Worm (Caenorhabditis elegans): ENCODE results near the gene tbx-38.
A peak's percentile ranks its signal among the peaks of the same experiment; 100 is the strongest.

Gene tbx-38

ce11 chrIII:11746718-11747117 is 39.1 kb downstream of the tbx-38 start, which contains the start of gene mrt-2 (continued):
- TF ChIP-seq hmg-20 (GFP tag; IDR thresholded peaks at IDR 0.05), result 0 out of 2 replicates have a peak, but pooled peaks have one; percentile 41
- no peak for TF ChIP-seq mes-4 (tag; optimal IDR thresholded peaks at IDR 0.05)
- TF ChIP-seq ets-4 (GFP tag; optimal IDR thresholded peaks at IDR 0.05), result no peak

- TF ChIP-seq hlh-26 (GFP tag; conservative IDR thresholded peaks at IDR 0.05) (no peak), fkh-3 (tag; optimal IDR thresholded peaks at IDR 0.05) (no peak), ceh-100 (GFP tag; IDR thresholded peaks at IDR 0.05) (no peak), snpc-1.1 (tag; optimal IDR thresholded peaks at IDR 0.05; ENCODE audit: insufficient read depth) (no peak), pha-4 (tag; optimal IDR thresholded peaks at IDR 0.05) (no peak), B0035.1 (tag; optimal IDR thresholded peaks at IDR 0.05) (no peak), ceh-91 (GFP tag; IDR thresholded peaks at IDR 0.05) (no peak)
Measured at ce11 chrIII:11742191-11742590, 43.7 kb downstream of the tbx-38 start.

- TF ChIP-seq C17E4.6 (GFP tag; IDR thresholded peaks at IDR 0.05) (no peak), tbp1 (GFP tag; optimal IDR thresholded peaks at IDR 0.05) (no peak), ztf-22 (GFP tag; optimal IDR thresholded peaks at IDR 0.05) (no peak), egl-44 (GFP tag; IDR thresholded peaks at IDR 0.05) (no peak), mel-28 (tag; optimal IDR thresholded peaks at IDR 0.05; ENCODE audit: borderline replicate concordance) (no peak), ZK185.1 (tag; optimal IDR thresholded peaks at IDR 0.05; ENCODE audit: poor library complexity, severe bottlenecking) (no peak), fkh-3 (tag; optimal IDR thresholded peaks at IDR 0.05) (no peak), unc-62 (GFP tag; optimal IDR thresholded peaks at IDR 0.05) (no peak), sdz-38 (tag; optimal IDR thresholded peaks at IDR 0.05) (no peak), rec-8 (tag; optimal IDR thresholded peaks at IDR 0.05) (no peak), ceh-40 (GFP tag; IDR thresholded peaks at IDR 0.05) (no peak), F57C9.4 (tag; optimal IDR thresholded peaks at IDR 0.05) (no peak)
Measured at ce11 chrIII:11740868-11741267, 45.0 kb downstream of the tbx-38 start.

ce11 chrIII:11738482-11738881 is 47.4 kb downstream of the tbx-38 start:
- TF ChIP-seq him-1 (tag; optimal IDR thresholded peaks at IDR 0.05) (no peak), hmg-1.2 (GFP tag; IDR thresholded peaks at IDR 0.05) (peak; percentile 42; the same call in 1 of the 2 replicates), F57C9.4 (tag; optimal IDR thresholded peaks at IDR 0.05) (no peak), B0336.3 (GFP tag; IDR thresholded peaks at IDR 0.05) (no peak), mcd-1 (GFP tag; IDR thresholded peaks at IDR 0.05) (peak; percentile 9; the same call in 1 of the 2 replicates), sea-2 (GFP tag; IDR thresholded peaks at IDR 0.05) (no peak), atf-7 (tag; optimal IDR thresholded peaks at IDR 0.05) (peak; percentile 32), lin-35 (GFP tag; optimal IDR thresholded peaks at IDR 0.05) (peak in 1 of 3 experiments; percentile 53), ets-4 (GFP tag; optimal IDR thresholded peaks at IDR 0.05) (no peak), cebp-1 (GFP tag; IDR thresholded peaks at IDR 0.05) (no peak), cebp-1 (tag; optimal IDR thresholded peaks at IDR 0.05) (peak; percentile 66), lin-26 (GFP tag; IDR thresholded peaks at IDR 0.05) (peak; percentile 63; the same call in 1 of the 2 replicates), ceh-40 (GFP tag; IDR thresholded peaks at IDR 0.05) (no peak), madf-3 (GFP tag; IDR thresholded peaks at IDR 0.05) (no peak), ztf-26 (tag; optimal IDR thresholded peaks at IDR 0.05) (peak; percentile 65), somi-1 (GFP tag; optimal IDR thresholded peaks at IDR 0.05) (peak; percentile 80), C06A6.2 (GFP tag; conservative IDR thresholded peaks at IDR 0.05) (0 out of 2 replicates have a peak, but pooled peaks have one; percentile 22), snpc-4 (GFP tag; optimal IDR thresholded peaks at IDR 0.05) (no peak), snpc-4 (tag; optimal IDR thresholded peaks at IDR 0.05) (peak in 1 of 4 experiments; percentile 0), K12H6.12 (tag; optimal IDR thresholded peaks at IDR 0.05) (peak; percentile 45), lin-40 (tag; optimal IDR thresholded peaks at IDR 0.05) (peak; percentile 61)

Measured in whole organism, young adult.